Fruit fly (Drosophila melanogaster) whole organism, wandering third instar larva: ENCODE results near the gene CG16853.

Experiments used
- Abd-B ChIP-seq: fragments of >200 bp; optimal IDR thresholded peaks from 2 replicates; lab custom pipeline; 2017; ENCODE audit warnings: missing biosample characterization, missing genetic modification characterization
- CrebA ChIP-seq: fragments of 200-800 bp; sonication (Bioruptor generic); optimal IDR thresholded peaks from 2 replicates; lab custom pipeline; 2016; ENCODE audit warnings: missing biosample characterization, mild to moderate bottlenecking, missing genetic modification characterization, borderline replicate concordance
- Dfd ChIP-seq: fragments of >200 bp; optimal IDR thresholded peaks from 2 replicates; lab custom pipeline; 2017; ENCODE audit warnings: missing biosample characterization, missing genetic modification characterization
- GATAd ChIP-seq: sonication (Bioruptor generic); optimal IDR thresholded peaks from 2 replicates; lab custom pipeline; 2016; ENCODE audit warnings: missing biosample characterization, missing genetic modification characterization
- HLH106 ChIP-seq: fragments of 200-800 bp; optimal IDR thresholded peaks from 3 replicates; lab custom pipeline; 2019; ENCODE audit warnings: missing biosample characterization, mild to moderate bottlenecking, missing genetic modification characterization, moderate library complexity
- Hnf4 ChIP-seq: fragments of 200-800 bp; sonication (Bioruptor generic); optimal IDR thresholded peaks from 2 replicates; lab custom pipeline; 2016; ENCODE audit warnings: missing biosample characterization, mild to moderate bottlenecking, missing genetic modification characterization
- Hr78 ChIP-seq: fragments of >200 bp; optimal IDR thresholded peaks from 2 replicates; lab custom pipeline; 2017; ENCODE audit warnings: missing biosample characterization, missing genetic modification characterization
- Jra ChIP-seq: sonication (Bioruptor generic); optimal IDR thresholded peaks from 2 replicates; lab custom pipeline; 2016; ENCODE audit warnings: missing biosample characterization, missing genetic modification characterization
- Mio ChIP-seq: sonication (Bioruptor generic); optimal IDR thresholded peaks from 2 replicates; lab custom pipeline; 2016; ENCODE audit warnings: missing biosample characterization, missing genetic modification characterization
- Myc ChIP-seq: fragments of >200 bp; optimal IDR thresholded peaks from 2 replicates; lab custom pipeline; 2017
- N ChIP-seq: fragments of >200 bp; optimal IDR thresholded peaks from 2 replicates; lab custom pipeline; 2018; ENCODE audit warnings: missing biosample characterization, missing external identifiers, missing genetic modification characterization
- Rel ChIP-seq, 2 experiments: fragments of 200-800 bp; sonication (Bioruptor generic) in 1 of 2; optimal IDR thresholded peaks; 2 replicates in 1 of 2; 3 replicates in 1 of 2; lab custom pipeline; 2016 to 2019; ENCODE audit warnings: mild to moderate bottlenecking in 2 of 2, missing biosample characterization in 2 of 2, missing genetic modification characterization in 2 of 2, moderate library complexity in 1 of 2
- Sp1 ChIP-seq: fragments of 200-800 bp; sonication (Bioruptor generic); optimal IDR thresholded peaks from 3 replicates; lab custom pipeline; 2019; ENCODE audit warnings: missing biosample characterization, mild to moderate bottlenecking, missing genetic modification characterization, moderate library complexity
- Vsx2 ChIP-seq: fragments of 200-300, 225-300 bp; sonication (Bioruptor generic); optimal IDR thresholded peaks from 2 replicates; lab custom pipeline; 2018; ENCODE audit warnings: missing biosample characterization, missing genetic modification characterization; ENCODE audit not compliant: partially characterized antibody
- brk ChIP-seq: fragments of 200-800 bp; sonication (Bioruptor generic); optimal IDR thresholded peaks from 2 replicates; lab custom pipeline; 2016; ENCODE audit warnings: missing biosample characterization, mild to moderate bottlenecking, missing genetic modification characterization
- dmrt93B ChIP-seq: fragments of 200-800 bp; sonication (Bioruptor generic); optimal IDR thresholded peaks from 2 replicates; lab custom pipeline; 2018; ENCODE audit warnings: missing biosample characterization, mild to moderate bottlenecking, missing genetic modification characterization
- dsf ChIP-seq: sonication (Bioruptor generic); optimal IDR thresholded peaks from 2 replicates; lab custom pipeline; 2016; ENCODE audit warnings: missing biosample characterization, missing genetic modification characterization, borderline replicate concordance
- fru ChIP-seq: fragments of 200-800 bp; sonication (Bioruptor generic); optimal IDR thresholded peaks from 3 replicates; lab custom pipeline; 2016; ENCODE audit warnings: missing biosample characterization, mild to moderate bottlenecking, missing genetic modification characterization
- h ChIP-seq: fragments of 200-800 bp; sonication (Bioruptor generic); optimal IDR thresholded peaks from 3 replicates; lab custom pipeline; 2016; ENCODE audit warnings: missing biosample characterization, mild to moderate bottlenecking, missing genetic modification characterization
- jim ChIP-seq: fragments of 175-275, 200-325 bp; sonication (Bioruptor generic); optimal IDR thresholded peaks from 2 replicates; lab custom pipeline; 2016; ENCODE audit warnings: missing biosample characterization, mild to moderate bottlenecking, missing genetic modification characterization
- lola ChIP-seq: fragments of >200 bp; optimal IDR thresholded peaks from 2 replicates; lab custom pipeline; 2017; ENCODE audit warnings: missing biosample characterization, missing genetic modification characterization
- pan ChIP-seq: fragments of >200 bp; optimal IDR thresholded peaks from 2 replicates; lab custom pipeline; 2017
- psq ChIP-seq: fragments of 200-800 bp; sonication (Bioruptor generic); optimal IDR thresholded peaks from 3 replicates; lab custom pipeline; 2017; ENCODE audit warnings: missing biosample characterization, mild to moderate bottlenecking, missing genetic modification characterization, moderate library complexity
- rgr ChIP-seq: fragments of 200-800 bp; sonication (Bioruptor generic); optimal IDR thresholded peaks from 3 replicates; lab custom pipeline; 2016; ENCODE audit warnings: missing biosample characterization, mild to moderate bottlenecking, missing genetic modification characterization
- sage ChIP-seq: fragments of 200-800 bp; sonication (Bioruptor generic); optimal IDR thresholded peaks from 2 replicates; lab custom pipeline; 2016; ENCODE audit warnings: missing biosample characterization, mild to moderate bottlenecking, missing genetic modification characterization
- sv ChIP-seq: fragments of 200-800 bp; sonication (Bioruptor generic); optimal IDR thresholded peaks from 3 replicates; lab custom pipeline; 2016; ENCODE audit warnings: missing biosample characterization, missing genetic modification characterization
- tai ChIP-seq: sonication (Bioruptor generic); optimal IDR thresholded peaks from 2 replicates; lab custom pipeline; 2016; ENCODE audit warnings: missing biosample characterization, missing genetic modification characterization
- usp ChIP-seq: fragments of >200 bp; optimal IDR thresholded peaks from 2 replicates; lab custom pipeline; 2017; ENCODE audit warnings: missing biosample characterization, missing genetic modification characterization
- woc ChIP-seq: sonication (Bioruptor generic); optimal IDR thresholded peaks from 2 replicates; lab custom pipeline; 2016; ENCODE audit warnings: missing biosample characterization, mild to moderate bottlenecking, missing genetic modification characterization

CG16853 gene

dm6 chr2L:13528742-13529141, 13.3 kb upstream of the CG16853 start, which contains the start of gene CG33641:
TSS of gene CG33641 (plus strand) at chr2L:13529042.
- TF ChIP-seq Abd-B (GFP tag; lab: Kevin White, UChicago) (no peak), woc (no peak), h (GFP tag; lab: Kevin White, UChicago) (no peak), Rel (GFP tag; optimal IDR thresholded peaks at IDR 0.05; lab: Kevin White, UChicago) (no peak), Rel (tag; optimal IDR thresholded peaks at IDR 0.05; lab: Kevin White, UChicago) (no peak), Sp1 (GFP tag; lab: Kevin White, UChicago) (no peak), sv (no peak), sage (GFP tag; lab: Kevin White, UChicago) (no peak)

DNA sequence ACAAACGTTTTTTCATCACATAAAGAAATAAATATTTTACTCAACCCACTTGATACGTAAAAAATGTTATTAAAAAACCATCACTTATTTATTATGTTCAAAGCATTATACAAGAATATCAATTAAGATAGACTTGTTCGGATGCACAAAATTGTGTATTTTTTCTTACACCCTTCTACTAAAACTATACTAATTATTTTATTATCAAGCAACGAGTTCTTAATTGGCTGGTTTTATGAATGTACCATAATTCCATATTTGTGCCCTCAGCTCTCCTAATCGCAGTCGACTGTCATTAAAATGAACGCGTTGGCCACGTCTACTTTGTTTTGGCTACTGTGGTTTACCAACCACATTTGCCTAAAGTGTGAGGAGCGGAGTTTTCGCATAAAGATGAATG, 12.4 kb upstream of the CG16853 start, which contains the start of gene CG33642:
Gene CG33642, plus strand, starts transcription at position 301 of the 400 bp plus-strand sequence.
- TF ChIP-seq usp (GFP tag; lab: Kevin White, UChicago) (no peak), Sp1 (GFP tag; lab: Kevin White, UChicago) (no peak), Rel (GFP tag; optimal IDR thresholded peaks at IDR 0.05; lab: Kevin White, UChicago) (no peak), Rel (tag; optimal IDR thresholded peaks at IDR 0.05; lab: Kevin White, UChicago) (no peak)

dm6 chr2L:13530774-13531173, 11.3 kb upstream of the CG16853 start, which contains the start of gene CG33643:
TSS of gene CG33643 (plus strand) at chr2L:13531074.
- TF ChIP-seq sage (GFP tag; lab: Kevin White, UChicago) (no peak), HLH106 (tag; lab: Kevin White, UChicago) (no peak), Hr78 (GFP tag; lab: Kevin White, UChicago) (no peak), tai (GFP tag; lab: Kevin White, UChicago) (no peak), Dfd (GFP tag; lab: Kevin White, UChicago) (no peak), Mio (no peak), sv (no peak), brk (GFP tag; lab: Kevin White, UChicago) (no peak), CrebA (GFP tag; lab: Kevin White, UChicago) (no peak), woc (no peak), Myc (lab: Kevin White, UChicago) (no peak), psq (GFP tag; lab: Kevin White, UChicago) (no peak)

DNA sequence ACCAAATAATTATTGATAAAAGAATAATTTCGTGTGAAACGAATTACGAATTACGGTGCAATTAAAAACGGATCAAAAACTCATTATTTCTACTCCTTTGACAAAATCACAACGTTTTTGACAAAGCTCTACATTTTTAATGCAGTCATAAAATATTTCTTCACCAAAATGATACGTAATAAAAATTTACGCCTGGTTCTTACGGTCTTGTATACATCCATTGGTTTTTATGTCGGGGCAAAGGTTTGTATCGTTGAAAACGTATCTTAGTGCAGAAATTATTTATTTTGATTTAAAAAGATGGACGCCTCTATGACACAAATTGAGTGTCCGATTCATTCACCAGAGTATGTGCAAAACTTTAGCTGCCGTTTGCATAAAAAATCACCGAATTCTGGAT, 10.3 kb upstream of the CG16853 start, which contains the start of gene CG33644:
Gene CG33644, plus strand, starts transcription at position 301 of the 400 bp plus-strand sequence.
- TF ChIP-seq tai (GFP tag; lab: Kevin White, UChicago) (no peak), GATAd (GFP tag; lab: Kevin White, UChicago) (no peak), lola (GFP tag; lab: Kevin White, UChicago) (no peak), pan (no peak), h (GFP tag; lab: Kevin White, UChicago) (no peak), sage (GFP tag; lab: Kevin White, UChicago) (no peak), fru (GFP tag; lab: Kevin White, UChicago) (no peak), Hnf4 (no peak), Vsx2 (no peak), Rel (GFP tag; optimal IDR thresholded peaks at IDR 0.05; lab: Kevin White, UChicago) (no peak), Rel (tag; optimal IDR thresholded peaks at IDR 0.05; lab: Kevin White, UChicago) (no peak), psq (GFP tag; lab: Kevin White, UChicago) (no peak), woc (no peak)

DNA sequence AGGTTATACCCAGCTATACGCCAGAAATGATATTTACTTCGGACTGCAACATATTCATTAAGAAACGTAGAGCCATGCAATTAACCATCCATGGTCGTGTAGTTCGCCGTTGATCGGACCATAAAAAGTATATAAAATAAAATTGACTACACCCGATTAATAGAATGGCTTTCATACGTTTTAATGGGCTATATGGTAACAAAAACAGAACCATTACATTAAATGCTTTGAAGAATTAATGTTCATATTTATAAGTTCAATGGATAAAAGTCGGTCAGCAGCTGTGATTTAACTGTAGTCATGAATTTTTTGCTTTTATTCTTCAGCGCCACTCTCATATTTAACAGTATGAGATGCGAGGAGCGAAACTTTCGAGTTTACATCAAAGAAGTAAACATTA, 9.5 kb upstream of the CG16853 start, which contains the start of gene CG33645:
Gene CG33645, plus strand, starts transcription at position 301 of the 400 bp plus-strand sequence.
- TF ChIP-seq Hnf4 (no peak), brk (GFP tag; lab: Kevin White, UChicago) (no peak), h (GFP tag; lab: Kevin White, UChicago) (no peak), Myc (lab: Kevin White, UChicago) (no peak), tai (GFP tag; lab: Kevin White, UChicago) (no peak), dmrt93B (no peak), psq (GFP tag; lab: Kevin White, UChicago) (no peak), N (no peak), Abd-B (GFP tag; lab: Kevin White, UChicago) (no peak), Dfd (GFP tag; lab: Kevin White, UChicago) (no peak), sv (no peak), dsf (no peak), usp (GFP tag; lab: Kevin White, UChicago) (no peak), HLH106 (tag; lab: Kevin White, UChicago) (no peak), sage (GFP tag; lab: Kevin White, UChicago) (no peak), GATAd (GFP tag; lab: Kevin White, UChicago) (no peak), Jra (GFP tag; lab: Kevin White, UChicago) (no peak)
- TF ChIP-seq, all 38 proteins: peak for 0

DNA sequence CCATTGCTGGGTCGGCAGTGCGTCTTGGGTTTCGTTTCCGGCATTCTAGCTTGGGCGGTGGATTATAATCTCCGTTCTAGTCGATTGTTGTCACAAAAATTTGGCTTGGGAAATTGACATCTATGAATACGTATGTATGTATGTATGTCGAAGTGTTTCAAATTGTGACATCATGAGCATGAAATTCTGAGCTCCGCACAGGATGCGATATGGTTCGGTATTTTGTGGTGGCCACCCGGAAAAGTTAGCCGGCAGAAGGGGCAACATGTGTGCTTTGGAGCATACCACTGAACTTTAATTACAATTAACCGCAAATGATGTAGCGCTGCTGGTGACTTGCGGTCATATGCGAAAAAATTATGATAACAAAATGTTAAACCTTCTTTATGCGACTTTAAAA, 6.4 kb upstream of the CG16853 start, which contains the start of gene CG15638:
Gene CG15638, minus strand, starts transcription at position 101 of the 400 bp plus-strand sequence.
- TF ChIP-seq fru (GFP tag; lab: Kevin White, UChicago) (no peak), h (GFP tag; lab: Kevin White, UChicago) (no peak), Mio (no peak), Myc (lab: Kevin White, UChicago) (no peak), usp (GFP tag; lab: Kevin White, UChicago) (no peak), GATAd (GFP tag; lab: Kevin White, UChicago) (no peak), Hr78 (GFP tag; lab: Kevin White, UChicago) (no peak), Abd-B (GFP tag; lab: Kevin White, UChicago) (no peak), HLH106 (tag; lab: Kevin White, UChicago) (no peak), jim (no peak), rgr (GFP tag; lab: Kevin White, UChicago) (no peak), Hnf4 (no peak), pan (no peak), CrebA (GFP tag; lab: Kevin White, UChicago) (no peak), Jra (GFP tag; lab: Kevin White, UChicago) (no peak), lola (GFP tag; lab: Kevin White, UChicago) (no peak), psq (GFP tag; lab: Kevin White, UChicago) (no peak), Rel (GFP tag; optimal IDR thresholded peaks at IDR 0.05; lab: Kevin White, UChicago) (no peak), Rel (tag; optimal IDR thresholded peaks at IDR 0.05; lab: Kevin White, UChicago) (no peak)
